Fruit fly (Drosophila melanogaster) whole organism, embryonic: Measurements from ENCODE around the gene tobi.

ENCODE experiments used
- CG10209 ChIP-seq: fragments of 200-800 bp; sonication (Bioruptor generic); optimal IDR thresholded peaks from 3 replicates; lab custom pipeline; 2017; ENCODE audit warnings: missing biosample characterization, mild to moderate bottlenecking, missing genetic modification characterization, missing genetic modification reagents
- CG31365 ChIP-seq: fragments of 200-800 bp; sonication (Bioruptor generic); optimal IDR thresholded peaks from 2 replicates; lab custom pipeline; 2018; ENCODE audit warnings: missing biosample characterization, mild to moderate bottlenecking, missing genetic modification characterization
- CG7271 ChIP-seq: fragments of 200-800 bp; sonication (Bioruptor generic); optimal IDR thresholded peaks from 2 replicates; lab custom pipeline; 2018; ENCODE audit warnings: missing biosample characterization, mild to moderate bottlenecking, missing genetic modification characterization, moderate library complexity
- CG8478 ChIP-seq: fragments of >200 bp; optimal IDR thresholded peaks from 2 replicates; lab custom pipeline; 2018
- Dll ChIP-seq: fragments of 200-800 bp; sonication (Bioruptor generic); IDR thresholded peaks from 4 replicates; pipeline ENCODE4 v1.3.6; 2022; ENCODE audit warnings: missing biosample characterization, missing genetic modification characterization; ENCODE audit not compliant: partially characterized antibody
- Doc2 ChIP-seq: fragments of 200-800 bp; sonication (Bioruptor generic); IDR thresholded peaks from 2 replicates; pipeline ENCODE4 v1.3.6; 2022; ENCODE audit warnings: missing biosample characterization, missing genetic modification characterization
- HHEX ChIP-seq: fragments of 200-800 bp; sonication (Bioruptor generic); optimal IDR thresholded peaks from 3 replicates; lab custom pipeline; 2017; ENCODE audit warnings: missing biosample characterization, mild to moderate bottlenecking, missing genetic modification characterization, missing genetic modification reagents
- HLH54F ChIP-seq: fragments of 200-800 bp; sonication (Bioruptor generic); optimal IDR thresholded peaks from 3 replicates; lab custom pipeline; 2016; ENCODE audit warnings: missing biosample characterization, missing genetic modification characterization
- NfI ChIP-seq: fragments of 200-800 bp; sonication (Bioruptor generic); optimal IDR thresholded peaks from 3 replicates; lab custom pipeline; 2018; ENCODE audit warnings: missing biosample characterization, mild to moderate bottlenecking, missing genetic modification characterization, moderate library complexity
- eyg ChIP-seq: fragments of 200-800 bp; sonication (Bioruptor generic); optimal IDR thresholded peaks from 3 replicates; lab custom pipeline; 2016; ENCODE audit warnings: missing biosample characterization, missing genetic modification characterization
- ind ChIP-seq: fragments of 200-800 bp; sonication (Bioruptor generic); optimal IDR thresholded peaks from 3 replicates; lab custom pipeline; 2016; ENCODE audit warnings: missing biosample characterization, missing genetic modification characterization
- maf-S ChIP-seq: fragments of 200-800 bp; sonication (Bioruptor generic); optimal IDR thresholded peaks from 2 replicates; lab custom pipeline; 2016; ENCODE audit warnings: missing biosample characterization, missing genetic modification characterization

DNA sequence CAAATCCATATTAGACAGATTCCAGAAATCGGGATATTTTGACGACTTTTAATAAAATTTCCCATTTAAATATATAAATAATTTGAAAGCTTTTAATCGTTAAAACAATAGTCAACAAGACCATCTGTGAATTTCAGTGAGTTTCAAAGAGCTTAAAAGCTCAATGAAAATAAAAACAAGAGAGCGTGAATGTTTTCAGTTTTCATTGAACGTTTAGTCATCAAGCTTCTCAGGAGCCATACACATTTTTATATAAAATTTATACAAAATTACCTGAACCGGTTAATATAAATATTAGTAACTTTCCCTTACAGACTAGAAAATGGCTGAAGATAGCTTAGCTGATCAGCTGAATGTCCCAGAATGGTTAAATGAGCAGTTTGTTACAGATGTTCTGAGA, 44.5 kb downstream of the tobi start, which contains the start of gene CG31370:
- TF ChIP-seq CG10209 (no peak), eyg (GFP tag; lab: Kevin White, UChicago) (no peak), HLH54F (GFP tag; lab: Kevin White, UChicago) (no peak), Dll (GFP tag; lab: Robert Waterston, UW) (no peak), CG7271 (no peak), HHEX (GFP tag; lab: Kevin White, UChicago) (no peak), NfI (no peak), Doc2 (GFP tag; lab: Robert Waterston, UW) (no peak), CG31365 (tag; lab: Kevin White, UChicago) (no peak), ind (GFP tag; lab: Kevin White, UChicago) (no peak), CG8478 (lab: Kevin White, UChicago) (no peak), maf-S (GFP tag; lab: Kevin White, UChicago) (no peak)
